Fruit fly (Drosophila melanogaster): ENCODE data around the gene CG7546.

- TF ChIP-seq CG14711 (tag; optimal IDR thresholded peaks at IDR 0.05) (no peak), CG11617 (GFP tag; optimal IDR thresholded peaks at IDR 0.05) (no peak), cnc (optimal IDR thresholded peaks at IDR 0.05) (no peak), CG7045 (GFP tag; optimal IDR thresholded peaks at IDR 0.05) (no peak), tj (GFP tag; optimal IDR thresholded peaks at IDR 0.05) (no peak), pad (GFP tag; optimal IDR thresholded peaks at IDR 0.05) (no peak), ovo (GFP tag; optimal IDR thresholded peaks at IDR 0.05) (no peak), CG7101 (tag; optimal IDR thresholded peaks at IDR 0.05) (no peak), CG12768 (GFP tag; optimal IDR thresholded peaks at IDR 0.05) (no peak), CG33017 (tag; optimal IDR thresholded peaks at IDR 0.05) (no peak), CG1620 (GFP tag; optimal IDR thresholded peaks at IDR 0.05) (no peak)
Measured at dm6 chr3L:7542357-7542756, 31.6 kb downstream of the CG7546 start, which contains the start of gene CG32376.

All from whole organism, adult.